Worm (Caenorhabditis elegans): Measurements from ENCODE around the gene bath-37.

bath-37 gene

DNA sequence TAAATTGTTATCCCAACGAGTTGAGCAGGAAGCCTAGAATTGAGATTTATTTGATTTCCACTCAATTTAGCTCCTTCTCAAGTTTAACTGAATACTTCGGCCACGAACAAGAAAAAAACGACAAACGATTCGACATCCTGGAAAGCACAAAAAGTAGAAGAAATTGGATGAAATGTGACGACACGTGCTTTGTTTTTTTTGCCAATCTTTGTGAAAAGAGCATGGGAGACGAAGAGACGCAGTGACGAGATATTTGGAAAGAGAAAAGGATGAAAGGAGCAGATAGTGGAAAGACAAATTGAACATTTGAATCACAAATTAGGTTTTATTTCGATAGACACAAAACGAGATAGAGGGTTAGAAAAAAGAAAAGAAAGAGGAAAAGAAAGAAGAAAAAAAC is 45.8 kb downstream of the bath-37 start:
- TF ChIP-seq nhr-10 (tag; optimal IDR thresholded peaks at IDR 0.05) (no peak), zag-1 (tag; optimal IDR thresholded peaks at IDR 0.05) (no peak), nhr-77 (tag; optimal IDR thresholded peaks at IDR 0.05) (no peak), C34F6.9 (tag; optimal IDR thresholded peaks at IDR 0.05) (peak; percentile 39), mdl-1 (tag; optimal IDR thresholded peaks at IDR 0.05) (peak in 1 of 2 experiments; percentile 23), unc-39 (tag; optimal IDR thresholded peaks at IDR 0.05) (no peak), nhr-237 (tag; optimal IDR thresholded peaks at IDR 0.05) (no peak), mab-5 (tag; optimal IDR thresholded peaks at IDR 0.05) (no peak), egl-27 (tag; optimal IDR thresholded peaks at IDR 0.05) (no peak), lsy-2 (tag; optimal IDR thresholded peaks at IDR 0.05) (peak in 1 of 2 experiments; percentile 14), sem-4 (tag; optimal IDR thresholded peaks at IDR 0.05) (peak; percentile 60), alr-1 (tag; optimal IDR thresholded peaks at IDR 0.05) (no peak), ztf-4 (tag; optimal IDR thresholded peaks at IDR 0.05) (no peak), unc-55 (GFP tag; optimal IDR thresholded peaks at IDR 0.05) (no peak), nhr-129 (tag; optimal IDR thresholded peaks at IDR 0.05) (peak; percentile 82), nhr-25 (tag; optimal IDR thresholded peaks at IDR 0.05) (no peak), skn-1 (tag; optimal IDR thresholded peaks at IDR 0.05) (no peak), sma-3 (GFP tag; optimal IDR thresholded peaks at IDR 0.05) (no peak), dmd-4 (tag; optimal IDR thresholded peaks at IDR 0.05) (no peak)

DNA sequence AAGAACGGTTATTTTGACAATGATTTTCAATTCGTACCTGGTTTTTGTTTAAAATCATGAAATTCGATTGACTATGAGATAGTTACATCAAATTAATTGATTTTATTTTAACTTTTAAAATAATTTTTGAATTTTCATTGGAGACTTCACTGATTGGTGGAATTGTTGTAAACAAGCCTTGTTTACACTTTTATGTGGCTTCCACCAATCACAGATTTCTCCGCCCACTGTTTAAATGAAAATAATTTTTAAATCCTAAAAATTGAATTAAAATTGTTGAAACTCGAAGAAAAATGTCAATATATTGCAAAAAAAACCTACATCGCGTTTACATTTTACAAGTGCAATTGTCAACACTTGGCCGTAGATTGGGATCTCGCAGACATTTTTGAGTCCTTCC is 51.8 kb downstream of the bath-37 start:
- TF ChIP-seq nhr-77 (tag; optimal IDR thresholded peaks at IDR 0.05) (no peak), nhr-25 (tag; optimal IDR thresholded peaks at IDR 0.05) (no peak), unc-39 (tag; optimal IDR thresholded peaks at IDR 0.05) (no peak), zag-1 (tag; optimal IDR thresholded peaks at IDR 0.05) (no peak), skn-1 (tag; optimal IDR thresholded peaks at IDR 0.05) (no peak), gmeb-1 (tag; optimal IDR thresholded peaks at IDR 0.05) (no peak), unc-62 (GFP tag; optimal IDR thresholded peaks at IDR 0.05) (no peak), elt-1 (tag; optimal IDR thresholded peaks at IDR 0.05) (no peak), snpc-4 (tag; optimal IDR thresholded peaks at IDR 0.05) (no peak), ama-1 (optimal IDR thresholded peaks at IDR 0.05) (no peak), sem-4 (tag; optimal IDR thresholded peaks at IDR 0.05) (no peak), blmp-1 (tag; optimal IDR thresholded peaks at IDR 0.05; ENCODE audit: insufficient read depth) (no peak), lin-11 (tag; optimal IDR thresholded peaks at IDR 0.05) (no peak), nhr-237 (tag; optimal IDR thresholded peaks at IDR 0.05) (no peak), nhr-21 (tag; optimal IDR thresholded peaks at IDR 0.05) (no peak), ZK546.5 (tag; optimal IDR thresholded peaks at IDR 0.05) (no peak)

DNA sequence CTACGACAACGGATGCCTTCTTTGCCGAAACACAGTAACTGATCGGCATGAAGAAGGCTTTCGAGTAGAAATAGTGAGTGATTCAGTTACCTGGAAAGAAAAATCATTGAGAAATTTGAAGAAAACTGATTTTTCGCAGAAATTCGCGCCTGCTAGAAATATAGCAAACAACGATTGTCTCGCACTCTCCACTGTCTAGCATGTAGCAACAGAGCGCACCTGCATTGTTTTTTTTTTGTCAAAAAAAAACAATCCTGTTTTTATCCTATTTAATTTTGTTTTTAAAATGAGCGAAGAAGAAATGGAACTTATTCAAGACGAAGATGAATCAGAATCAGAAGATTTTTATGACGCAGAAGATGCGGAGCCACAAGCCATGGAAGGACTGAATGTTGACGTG is 52.4 kb downstream of the bath-37 start, which contains the start of the genes ddb-1 and M18.6:
Gene ddb-1, minus strand, starts transcription at position 90 of the 400 bp plus-strand sequence.
Gene M18.6, plus strand, starts transcription at position 235 of the 400 bp plus-strand sequence.
- TF ChIP-seq nhr-21 (tag; optimal IDR thresholded peaks at IDR 0.05) (no peak), lsy-2 (tag; optimal IDR thresholded peaks at IDR 0.05) (peak in 1 of 2 experiments; percentile 55), nhr-11 (tag; optimal IDR thresholded peaks at IDR 0.05) (no peak), nhr-12 (tag; optimal IDR thresholded peaks at IDR 0.05) (no peak), R02D3.7 (tag; optimal IDR thresholded peaks at IDR 0.05) (no peak), nhr-129 (tag; optimal IDR thresholded peaks at IDR 0.05) (peak; percentile 76), blmp-1 (tag; optimal IDR thresholded peaks at IDR 0.05; ENCODE audit: insufficient read depth) (no peak), ama-1 (optimal IDR thresholded peaks at IDR 0.05) (no peak), egl-27 (tag; optimal IDR thresholded peaks at IDR 0.05) (no peak), fos-1 (tag; optimal IDR thresholded peaks at IDR 0.05) (no peak), C34F6.9 (tag; optimal IDR thresholded peaks at IDR 0.05) (peak; percentile 71), lin-39 (tag; optimal IDR thresholded peaks at IDR 0.05) (no peak), elt-3 (tag; optimal IDR thresholded peaks at IDR 0.05) (no peak), nhr-6 (tag; optimal IDR thresholded peaks at IDR 0.05) (no peak), nhr-25 (tag; optimal IDR thresholded peaks at IDR 0.05) (no peak), dmd-4 (tag; optimal IDR thresholded peaks at IDR 0.05) (no peak), lin-11 (tag; optimal IDR thresholded peaks at IDR 0.05) (no peak), elt-1 (tag; optimal IDR thresholded peaks at IDR 0.05) (no peak), unc-39 (tag; optimal IDR thresholded peaks at IDR 0.05) (no peak), nhr-237 (tag; optimal IDR thresholded peaks at IDR 0.05) (no peak), snpc-4 (tag; optimal IDR thresholded peaks at IDR 0.05) (no peak), ceh-82 (tag; optimal IDR thresholded peaks at IDR 0.05) (no peak), unc-55 (GFP tag; optimal IDR thresholded peaks at IDR 0.05) (peak; percentile 68), lin-13 (GFP tag; optimal IDR thresholded peaks at IDR 0.05) (no peak), zag-1 (tag; optimal IDR thresholded peaks at IDR 0.05) (no peak), crh-2 (tag; optimal IDR thresholded peaks at IDR 0.05) (no peak), sem-4 (tag; optimal IDR thresholded peaks at IDR 0.05) (no peak), gmeb-1 (tag; optimal IDR thresholded peaks at IDR 0.05) (no peak), ztf-11 (tag; optimal IDR thresholded peaks at IDR 0.05) (no peak), mbf-1 (tag; optimal IDR thresholded peaks at IDR 0.05) (no peak), mab-5 (tag; optimal IDR thresholded peaks at IDR 0.05) (no peak), sma-9 (GFP tag; optimal IDR thresholded peaks at IDR 0.05) (no peak), sma-9 (tag; optimal IDR thresholded peaks at IDR 0.05) (no peak), ZK546.5 (tag; optimal IDR thresholded peaks at IDR 0.05) (no peak), ztf-4 (tag; optimal IDR thresholded peaks at IDR 0.05) (no peak)
